Worm (Caenorhabditis elegans) whole organism, L4/young adult: ENCODE results near the gene Y75B8A.25.

ENCODE experiments used
- W03F9.2 ChIP-seq: fragments of 150-350 bp; optimal IDR thresholded peaks from 2 replicates; lab custom pipeline; 2014; ENCODE audit warnings: missing biosample characterization, missing genetic modification characterization
- dao-5 ChIP-seq: sonication (generic microtip); optimal IDR thresholded peaks from 2 replicates; lab custom pipeline; 2016; ENCODE audit warnings: missing genotype, missing genetic modification characterization, moderate library complexity, missing compliant biosample characterization
- him-1 ChIP-seq: sonication (generic microtip); optimal IDR thresholded peaks from 2 replicates; lab custom pipeline; 2016; ENCODE audit warnings: missing genotype, missing genetic modification reagents, missing genetic modification characterization, missing compliant biosample characterization

DNA sequence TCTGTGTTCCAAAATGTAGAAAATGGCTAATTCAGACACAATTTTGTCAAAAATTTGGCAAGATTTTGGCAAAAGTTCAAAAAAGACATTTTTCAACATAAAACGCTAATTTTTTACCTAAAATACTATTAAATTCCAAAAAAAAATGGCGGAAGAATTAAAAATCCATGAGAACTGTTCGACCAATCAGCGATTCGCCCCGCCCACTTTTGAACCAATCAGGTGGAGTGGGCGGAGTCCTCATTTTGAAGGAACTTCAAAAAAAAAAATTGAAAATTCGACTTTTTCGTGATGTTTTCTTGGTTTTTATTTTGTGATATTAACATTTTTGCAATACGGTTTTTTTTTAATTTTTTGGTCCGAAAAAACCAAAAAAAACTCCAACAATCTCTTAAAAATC lies 45.9 kb upstream of the Y75B8A.25 start:
- no peak for TF ChIP-seq W03F9.2 (tag; lab: Kevin White, UChicago)
- no peak for TF ChIP-seq him-1
- TF ChIP-seq dao-5, result no peak
